Fruit fly (Drosophila melanogaster) whole organism, wandering third instar larva: ENCODE data around the gene CG31954.

Source experiments
- Abd-B ChIP-seq: fragments of >200 bp; optimal IDR thresholded peaks from 2 replicates; lab custom pipeline; 2017; ENCODE audit warnings: missing biosample characterization, missing genetic modification characterization
- CG32264 ChIP-seq: fragments of 200-800 bp; sonication (Bioruptor generic); optimal IDR thresholded peaks from 2 replicates; lab custom pipeline; 2016; ENCODE audit warnings: missing biosample characterization, missing genetic modification characterization
- CG9705 ChIP-seq: fragments of 200-800 bp; sonication (Bioruptor generic); optimal IDR thresholded peaks from 2 replicates; lab custom pipeline; 2018; ENCODE audit warnings: missing biosample characterization, mild to moderate bottlenecking, missing genetic modification characterization
- CrebA ChIP-seq: fragments of 200-800 bp; sonication (Bioruptor generic); optimal IDR thresholded peaks from 2 replicates; lab custom pipeline; 2016; ENCODE audit warnings: missing biosample characterization, mild to moderate bottlenecking, missing genetic modification characterization, borderline replicate concordance
- Dfd ChIP-seq: fragments of >200 bp; optimal IDR thresholded peaks from 2 replicates; lab custom pipeline; 2017; ENCODE audit warnings: missing biosample characterization, missing genetic modification characterization
- Dif ChIP-seq: fragments of 200-275, 200-300 bp; sonication (Bioruptor generic); optimal IDR thresholded peaks from 2 replicates; lab custom pipeline; 2018; ENCODE audit warnings: missing biosample characterization, missing genetic modification characterization; ENCODE audit not compliant: partially characterized antibody
- GATAd ChIP-seq: sonication (Bioruptor generic); optimal IDR thresholded peaks from 2 replicates; lab custom pipeline; 2016; ENCODE audit warnings: missing biosample characterization, missing genetic modification characterization
- HLH106 ChIP-seq: fragments of 200-800 bp; optimal IDR thresholded peaks from 3 replicates; lab custom pipeline; 2019; ENCODE audit warnings: missing biosample characterization, mild to moderate bottlenecking, missing genetic modification characterization, moderate library complexity
- Hnf4 ChIP-seq: fragments of 200-800 bp; sonication (Bioruptor generic); optimal IDR thresholded peaks from 2 replicates; lab custom pipeline; 2016; ENCODE audit warnings: missing biosample characterization, mild to moderate bottlenecking, missing genetic modification characterization
- Hr83 ChIP-seq: fragments of 200-300 bp; sonication (Bioruptor generic); optimal IDR thresholded peaks from 2 replicates; lab custom pipeline; 2016; ENCODE audit warnings: missing biosample characterization, mild to moderate bottlenecking, missing genetic modification characterization, moderate library complexity; ENCODE audit not compliant: poor library complexity, severe bottlenecking
- Jra ChIP-seq: sonication (Bioruptor generic); optimal IDR thresholded peaks from 2 replicates; lab custom pipeline; 2016; ENCODE audit warnings: missing biosample characterization, missing genetic modification characterization
- Mio ChIP-seq: sonication (Bioruptor generic); optimal IDR thresholded peaks from 2 replicates; lab custom pipeline; 2016; ENCODE audit warnings: missing biosample characterization, missing genetic modification characterization
- Myc ChIP-seq: fragments of >200 bp; optimal IDR thresholded peaks from 2 replicates; lab custom pipeline; 2017
- N ChIP-seq: fragments of >200 bp; optimal IDR thresholded peaks from 2 replicates; lab custom pipeline; 2018; ENCODE audit warnings: missing biosample characterization, missing external identifiers, missing genetic modification characterization
- Rel ChIP-seq, 2 experiments: fragments of 200-800 bp; sonication (Bioruptor generic) in 1 of 2; optimal IDR thresholded peaks; 2 replicates in 1 of 2; 3 replicates in 1 of 2; lab custom pipeline; 2016 to 2019; ENCODE audit warnings: mild to moderate bottlenecking in 2 of 2, missing biosample characterization in 2 of 2, missing genetic modification characterization in 2 of 2, moderate library complexity in 1 of 2
- Sp1 ChIP-seq: fragments of 200-800 bp; sonication (Bioruptor generic); optimal IDR thresholded peaks from 3 replicates; lab custom pipeline; 2019; ENCODE audit warnings: missing biosample characterization, mild to moderate bottlenecking, missing genetic modification characterization, moderate library complexity
- Vsx2 ChIP-seq: fragments of 200-300, 225-300 bp; sonication (Bioruptor generic); optimal IDR thresholded peaks from 2 replicates; lab custom pipeline; 2018; ENCODE audit warnings: missing biosample characterization, missing genetic modification characterization; ENCODE audit not compliant: partially characterized antibody
- br ChIP-seq: fragments of 200-800 bp; sonication (Bioruptor generic); optimal IDR thresholded peaks from 2 replicates; lab custom pipeline; 2016; ENCODE audit warnings: missing biosample characterization, missing genetic modification characterization
- brk ChIP-seq: fragments of 200-800 bp; sonication (Bioruptor generic); optimal IDR thresholded peaks from 2 replicates; lab custom pipeline; 2016; ENCODE audit warnings: missing biosample characterization, mild to moderate bottlenecking, missing genetic modification characterization
- dmrt93B ChIP-seq: fragments of 200-800 bp; sonication (Bioruptor generic); optimal IDR thresholded peaks from 2 replicates; lab custom pipeline; 2018; ENCODE audit warnings: missing biosample characterization, mild to moderate bottlenecking, missing genetic modification characterization
- dsf ChIP-seq: sonication (Bioruptor generic); optimal IDR thresholded peaks from 2 replicates; lab custom pipeline; 2016; ENCODE audit warnings: missing biosample characterization, missing genetic modification characterization, borderline replicate concordance
- ey ChIP-seq: fragments of 200-800 bp; sonication (Bioruptor generic); optimal IDR thresholded peaks from 2 replicates; lab custom pipeline; 2016; ENCODE audit warnings: missing biosample characterization, missing genetic modification characterization
- foxo ChIP-seq, 2 experiments: fragments of 200-800 bp; sonication (Bioruptor generic); optimal IDR thresholded peaks; 2 replicates in 1 of 2; 3 replicates in 1 of 2; lab custom pipeline; 2016 to 2017; ENCODE audit warnings: missing biosample characterization in 2 of 2, missing genetic modification characterization in 2 of 2
- fru ChIP-seq: fragments of 200-800 bp; sonication (Bioruptor generic); optimal IDR thresholded peaks from 3 replicates; lab custom pipeline; 2016; ENCODE audit warnings: missing biosample characterization, mild to moderate bottlenecking, missing genetic modification characterization
- h ChIP-seq: fragments of 200-800 bp; sonication (Bioruptor generic); optimal IDR thresholded peaks from 3 replicates; lab custom pipeline; 2016; ENCODE audit warnings: missing biosample characterization, mild to moderate bottlenecking, missing genetic modification characterization
- jim ChIP-seq: fragments of 175-275, 200-325 bp; sonication (Bioruptor generic); optimal IDR thresholded peaks from 2 replicates; lab custom pipeline; 2016; ENCODE audit warnings: missing biosample characterization, mild to moderate bottlenecking, missing genetic modification characterization
- lola ChIP-seq: fragments of >200 bp; optimal IDR thresholded peaks from 2 replicates; lab custom pipeline; 2017; ENCODE audit warnings: missing biosample characterization, missing genetic modification characterization
- pan ChIP-seq: fragments of >200 bp; optimal IDR thresholded peaks from 2 replicates; lab custom pipeline; 2017
- psq ChIP-seq: fragments of 200-800 bp; sonication (Bioruptor generic); optimal IDR thresholded peaks from 3 replicates; lab custom pipeline; 2017; ENCODE audit warnings: missing biosample characterization, mild to moderate bottlenecking, missing genetic modification characterization, moderate library complexity
- rgr ChIP-seq: fragments of 200-800 bp; sonication (Bioruptor generic); optimal IDR thresholded peaks from 3 replicates; lab custom pipeline; 2016; ENCODE audit warnings: missing biosample characterization, mild to moderate bottlenecking, missing genetic modification characterization
- sage ChIP-seq: fragments of 200-800 bp; sonication (Bioruptor generic); optimal IDR thresholded peaks from 2 replicates; lab custom pipeline; 2016; ENCODE audit warnings: missing biosample characterization, mild to moderate bottlenecking, missing genetic modification characterization
- sv ChIP-seq: fragments of 200-800 bp; sonication (Bioruptor generic); optimal IDR thresholded peaks from 3 replicates; lab custom pipeline; 2016; ENCODE audit warnings: missing biosample characterization, missing genetic modification characterization
- tai ChIP-seq: sonication (Bioruptor generic); optimal IDR thresholded peaks from 2 replicates; lab custom pipeline; 2016; ENCODE audit warnings: missing biosample characterization, missing genetic modification characterization
- usp ChIP-seq: fragments of >200 bp; optimal IDR thresholded peaks from 2 replicates; lab custom pipeline; 2017; ENCODE audit warnings: missing biosample characterization, missing genetic modification characterization

Gene CG31954

DNA sequence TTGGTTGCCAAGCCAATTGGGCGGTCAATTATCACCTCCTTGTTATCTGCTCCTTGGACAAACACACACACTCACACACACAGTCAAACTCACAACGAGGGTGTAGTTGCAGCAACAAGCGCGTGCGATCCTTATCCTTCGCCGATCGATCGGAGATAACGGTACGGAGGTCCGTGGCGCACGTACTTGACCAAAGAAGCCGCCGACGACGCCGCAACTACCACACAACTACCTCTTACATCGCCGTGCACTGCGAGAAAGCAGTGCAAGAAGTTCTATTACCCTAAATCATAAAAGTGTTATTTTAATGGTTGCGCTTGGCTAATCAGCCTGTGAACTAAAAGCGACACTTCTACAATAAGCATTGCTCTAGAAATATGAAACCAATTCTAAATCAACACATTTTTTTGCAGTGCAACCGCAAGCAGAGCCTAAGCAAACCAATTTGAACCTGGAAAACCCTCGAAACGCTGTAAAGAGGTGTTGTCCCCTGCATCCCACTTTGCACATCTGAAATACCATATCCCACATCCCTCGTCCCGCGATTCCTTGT, 23.1 kb upstream of the CG31954 start:
- no peak for TF ChIP-seq jim (GFP tag; lab: Kevin White, UChicago)
- TF ChIP-seq CG9705 (GFP tag; lab: Kevin White, UChicago), result no peak
- peak in 1 of 2 experiments; percentile 40 for TF ChIP-seq foxo (GFP tag; optimal IDR thresholded peaks at IDR 0.05; lab: Kevin White, UChicago)
- peak; percentile 19 for TF ChIP-seq h (GFP tag; lab: Kevin White, UChicago)
- no peak for TF ChIP-seq Vsx2 (GFP tag; lab: Kevin White, UChicago)
- no peak for TF ChIP-seq Dfd (GFP tag; lab: Kevin White, UChicago)
- TF ChIP-seq Rel (GFP tag; optimal IDR thresholded peaks at IDR 0.05; lab: Kevin White, UChicago), result no peak
- TF ChIP-seq Rel (tag; optimal IDR thresholded peaks at IDR 0.05; lab: Kevin White, UChicago), result no peak
- TF ChIP-seq N (GFP tag; lab: Kevin White, UChicago), result no peak
- no peak for TF ChIP-seq sv (GFP tag; lab: Kevin White, UChicago)
- TF ChIP-seq usp (GFP tag; lab: Kevin White, UChicago), result no peak
- TF ChIP-seq psq, result peak; percentile 17
- no peak for TF ChIP-seq br (GFP tag; lab: Kevin White, UChicago)
- TF ChIP-seq fru, result peak; percentile 2
- peak; percentile 20 for TF ChIP-seq HLH106 (tag; lab: Kevin White, UChicago)
- TF ChIP-seq sage, result no peak
- TF ChIP-seq pan (lab: Kevin White, UChicago), result no peak
- TF ChIP-seq GATAd (GFP tag; lab: Kevin White, UChicago), result no peak
- no peak for TF ChIP-seq lola (GFP tag; lab: Kevin White, UChicago)
- TF ChIP-seq Sp1 (GFP tag; lab: Kevin White, UChicago), result no peak
- TF ChIP-seq ey (GFP tag; lab: Kevin White, UChicago), result peak; percentile 5

DNA sequence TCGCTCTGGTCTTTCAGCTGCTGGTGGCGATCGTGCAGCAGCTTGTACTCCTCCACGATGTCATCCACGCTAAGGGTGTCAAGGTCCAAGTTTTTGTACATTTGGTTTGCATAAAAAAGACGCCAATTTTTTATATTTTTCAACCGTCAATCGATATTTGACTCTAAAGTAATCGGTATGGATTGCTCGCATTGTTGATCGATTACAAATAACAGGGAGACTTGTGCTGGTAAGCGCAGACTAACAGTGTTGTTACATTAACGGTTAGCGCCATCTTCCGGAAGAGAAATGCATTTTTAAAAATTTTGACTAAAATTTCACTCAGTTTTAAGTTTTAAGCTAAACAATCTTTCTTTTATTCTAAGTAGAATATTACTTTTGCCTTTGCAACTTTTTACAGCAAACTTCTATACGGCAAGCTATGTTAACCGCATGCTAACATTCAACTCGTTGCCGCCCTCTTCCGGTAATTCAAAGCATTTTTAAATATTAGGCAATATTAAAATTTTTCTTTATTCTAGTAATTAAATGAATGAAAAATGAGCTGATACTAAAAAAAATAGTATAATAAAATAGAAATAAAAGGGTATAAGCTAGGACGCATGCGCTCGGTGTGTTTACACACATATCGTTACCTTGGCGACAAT, 20.4 kb upstream of the CG31954 start, which contains the start of the genes Spindly and IFT57:
Gene Spindly (minus strand): TSS at position 132 of the 647 bp plus-strand sequence.
Gene IFT57 (plus strand): TSS at position 604 of the 647 bp plus-strand sequence.
- TF ChIP-seq Mio (GFP tag; lab: Kevin White, UChicago) (no peak), Myc (lab: Kevin White, UChicago) (peak; percentile 58), dmrt93B (no peak), Dfd (GFP tag; lab: Kevin White, UChicago) (no peak)

DNA sequence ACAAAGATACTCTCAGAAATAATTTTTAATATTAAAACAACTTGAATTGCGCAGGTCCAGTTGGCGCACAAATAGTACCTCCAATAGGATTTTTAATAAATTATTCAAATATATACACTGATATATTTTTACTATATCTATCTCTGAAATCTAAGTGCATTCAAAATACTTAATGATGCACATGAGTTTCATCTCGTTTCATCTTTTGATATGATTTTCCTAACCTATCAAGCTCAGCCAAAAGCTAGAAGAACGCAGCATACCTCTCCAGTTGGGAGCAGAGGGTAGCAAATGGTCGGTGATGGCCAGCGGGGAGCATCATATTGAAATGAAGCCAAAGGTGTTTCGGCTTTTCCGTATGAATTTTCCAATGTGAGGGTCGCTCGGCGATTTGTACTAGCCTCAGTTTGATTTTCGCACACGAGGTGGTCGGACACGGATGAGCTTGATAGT, 14.9 kb upstream of the CG31954 start, which contains the start of gene CG8852:
Gene CG8852 (plus strand): TSS at position 403 of the 453 bp plus-strand sequence.
- TF ChIP-seq br (GFP tag; lab: Kevin White, UChicago) (no peak), dsf (GFP tag; lab: Kevin White, UChicago) (no peak), psq (no peak), GATAd (GFP tag; lab: Kevin White, UChicago) (no peak), Hr83 (GFP tag; lab: Kevin White, UChicago) (no peak), Abd-B (no peak), Dfd (GFP tag; lab: Kevin White, UChicago) (no peak), pan (lab: Kevin White, UChicago) (no peak), brk (GFP tag; lab: Kevin White, UChicago) (no peak), Jra (GFP tag; lab: Kevin White, UChicago) (no peak), fru (no peak)

DNA sequence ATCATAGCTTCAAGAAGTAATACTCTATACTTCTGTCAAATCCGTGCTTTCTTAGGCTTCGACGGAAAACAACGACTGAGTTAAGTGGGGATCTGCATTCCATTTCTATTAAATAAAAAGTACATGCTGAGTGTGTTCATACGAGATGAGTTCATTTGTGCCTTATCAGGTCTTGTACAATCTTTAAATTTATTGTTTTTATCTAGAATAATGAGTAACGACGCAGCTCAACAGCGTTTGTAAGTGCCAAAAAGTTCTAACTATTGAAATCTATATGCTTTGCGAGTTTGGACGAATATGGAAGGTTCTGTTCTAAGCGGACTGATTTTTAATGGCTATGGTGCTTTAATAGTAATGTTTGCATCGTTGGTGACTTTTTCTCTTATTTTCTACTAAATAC, 14.1 kb upstream of the CG31954 start, which contains the start of gene Sr-CIV:
Gene Sr-CIV (minus strand): TSS at position 101 of the 400 bp plus-strand sequence.
- no peak for TF ChIP-seq Hnf4
- no peak for TF ChIP-seq Rel (GFP tag; optimal IDR thresholded peaks at IDR 0.05; lab: Kevin White, UChicago)
- TF ChIP-seq Rel (tag; optimal IDR thresholded peaks at IDR 0.05; lab: Kevin White, UChicago), result no peak
- no peak for TF ChIP-seq h (GFP tag; lab: Kevin White, UChicago)
- TF ChIP-seq Mio (GFP tag; lab: Kevin White, UChicago), result no peak
- TF ChIP-seq dsf (GFP tag; lab: Kevin White, UChicago), result no peak
- TF ChIP-seq sv (GFP tag; lab: Kevin White, UChicago), result no peak
- TF ChIP-seq Hr83 (GFP tag; lab: Kevin White, UChicago), result no peak
- TF ChIP-seq foxo (GFP tag; optimal IDR thresholded peaks at IDR 0.05; lab: Kevin White, UChicago), result no peak
- no peak for TF ChIP-seq N (GFP tag; lab: Kevin White, UChicago)
- TF ChIP-seq Dif (GFP tag; lab: Kevin White, UChicago), result no peak
- no peak for TF ChIP-seq Vsx2 (GFP tag; lab: Kevin White, UChicago)
- no peak for TF ChIP-seq Dfd (GFP tag; lab: Kevin White, UChicago)
- TF ChIP-seq usp (GFP tag; lab: Kevin White, UChicago), result no peak
- TF ChIP-seq rgr, result no peak
- no peak for TF ChIP-seq tai (GFP tag; lab: Kevin White, UChicago)
- no peak for TF ChIP-seq CG32264 (GFP tag; lab: Kevin White, UChicago)
- TF ChIP-seq Myc (lab: Kevin White, UChicago), result no peak
- TF ChIP-seq fru, result no peak
- no peak for TF ChIP-seq GATAd (GFP tag; lab: Kevin White, UChicago)
- TF ChIP-seq CrebA, result no peak
- TF ChIP-seq, all 38 proteins: peak for 0
